Fruit fly (Drosophila melanogaster) whole organism, embryonic: ENCODE results near the gene NKCC.

Source experiments
- Antp ChIP-seq: fragments of 200-800 bp; sonication (Bioruptor generic); optimal IDR thresholded peaks from 3 replicates; lab custom pipeline; 2016; ENCODE audit warnings: missing biosample characterization, missing genetic modification characterization
- CG10209 ChIP-seq: fragments of 200-800 bp; sonication (Bioruptor generic); optimal IDR thresholded peaks from 3 replicates; lab custom pipeline; 2017; ENCODE audit warnings: missing biosample characterization, mild to moderate bottlenecking, missing genetic modification characterization, missing genetic modification reagents
- CG10565 ChIP-seq: fragments of 200-800 bp; sonication (Bioruptor generic); optimal IDR thresholded peaks from 3 replicates; lab custom pipeline; 2016; ENCODE audit warnings: missing biosample characterization, mild to moderate bottlenecking, missing genetic modification characterization
- CG11085 ChIP-seq: fragments of 200-800 bp; sonication (Bioruptor generic); IDR thresholded peaks from 2 replicates; pipeline ENCODE4 v1.3.6; 2022; ENCODE audit warnings: missing biosample characterization, missing genetic modification characterization
- CG14014 ChIP-seq: fragments of 200-800 bp; sonication (Bioruptor generic); IDR thresholded peaks from 2 replicates; pipeline ENCODE4 v1.3.6; 2022; ENCODE audit warnings: missing biosample characterization, missing genetic modification characterization
- CG14965 ChIP-seq: fragments of 200-800 bp; sonication (Bioruptor generic); optimal IDR thresholded peaks from 2 replicates; lab custom pipeline; 2016; ENCODE audit warnings: missing biosample characterization, missing genetic modification characterization, borderline replicate concordance
- CG15514 ChIP-seq: fragments of 200-800 bp; sonication (Bioruptor generic); optimal IDR thresholded peaks from 3 replicates; lab custom pipeline; 2017; ENCODE audit warnings: missing biosample characterization, missing genetic modification characterization, mild to moderate bottlenecking, moderate library complexity, missing genetic modification reagents
- CG1647 ChIP-seq: fragments of 200-800 bp; sonication (Bioruptor generic); optimal IDR thresholded peaks from 3 replicates; lab custom pipeline; 2016; ENCODE audit warnings: missing biosample characterization, missing genetic modification characterization
- CG16863 ChIP-seq: fragments of 200-800 bp; sonication (Bioruptor generic); optimal IDR thresholded peaks from 3 replicates; lab custom pipeline; 2016; ENCODE audit warnings: missing biosample characterization, missing genetic modification characterization
- CG2202 ChIP-seq: fragments of 200-800 bp; sonication (Bioruptor generic); optimal IDR thresholded peaks from 2 replicates; lab custom pipeline; 2018; ENCODE audit warnings: missing biosample characterization, mild to moderate bottlenecking, missing genetic modification characterization
- CG3163 ChIP-seq: fragments of 200-800 bp; sonication (Bioruptor generic); optimal IDR thresholded peaks from 3 replicates; lab custom pipeline; 2016; ENCODE audit warnings: missing biosample characterization, missing genetic modification characterization
- CG4707 ChIP-seq: fragments of 200-800 bp; sonication (Bioruptor generic); optimal IDR thresholded peaks from 2 replicates; lab custom pipeline; 2018; ENCODE audit warnings: missing biosample characterization, mild to moderate bottlenecking, missing genetic modification characterization, moderate library complexity
- CG6689 ChIP-seq: fragments of 200-800 bp; sonication (Bioruptor generic); IDR thresholded peaks from 2 replicates; pipeline ENCODE4 v1.3.6; 2022; ENCODE audit warnings: missing biosample characterization, missing genetic modification characterization
- CG8765 ChIP-seq: fragments of 200-800 bp; sonication (Bioruptor generic); IDR thresholded peaks from 2 replicates; pipeline ENCODE4 v1.3.6; 2022; ENCODE audit warnings: missing biosample characterization, missing genetic modification characterization
- CG9437 ChIP-seq: fragments of 200-800 bp; sonication (Bioruptor generic); optimal IDR thresholded peaks from 2 replicates; lab custom pipeline; 2018; ENCODE audit warnings: missing biosample characterization, mild to moderate bottlenecking, missing genetic modification characterization
- Deaf1 ChIP-seq: fragments of 200-800 bp; optimal IDR thresholded peaks from 3 replicates; lab custom pipeline; 2019; ENCODE audit warnings: missing biosample characterization, mild to moderate bottlenecking, missing genetic modification characterization, moderate library complexity
- Ets65A ChIP-seq: fragments of 200-800 bp; sonication (Bioruptor generic); peaks from one replicate; lab custom pipeline; 2016; ENCODE audit warnings: missing biosample characterization, missing genetic modification characterization
- Ets97D ChIP-seq: fragments of 200-800 bp; sonication (Bioruptor generic); optimal IDR thresholded peaks from 3 replicates; lab custom pipeline; 2016; ENCODE audit warnings: missing biosample characterization, missing genetic modification characterization
- Fer2 ChIP-seq: fragments of 200-800 bp; sonication (Bioruptor generic); optimal IDR thresholded peaks from 2 replicates; lab custom pipeline; 2018; ENCODE audit warnings: missing biosample characterization, mild to moderate bottlenecking, missing genetic modification characterization, moderate library complexity
- Fer3 ChIP-seq: fragments of 200-800 bp; sonication (Bioruptor generic); optimal IDR thresholded peaks from 2 replicates; lab custom pipeline; 2018; ENCODE audit warnings: missing biosample characterization, mild to moderate bottlenecking, missing genetic modification characterization, moderate library complexity
- Hey ChIP-seq: fragments of 200-800 bp; sonication (Bioruptor generic); optimal IDR thresholded peaks from 3 replicates; lab custom pipeline; 2018; ENCODE audit warnings: missing biosample characterization, mild to moderate bottlenecking, missing genetic modification characterization
- HmgZ ChIP-seq: fragments of 200-800 bp; sonication (Bioruptor generic); optimal IDR thresholded peaks from 2 replicates; lab custom pipeline; 2018; ENCODE audit warnings: missing biosample characterization, mild to moderate bottlenecking, missing genetic modification characterization
- Hr78 ChIP-seq, 2 experiments: fragments of 200-800 bp in 1 of 2; fragments of >200 bp in 1 of 2; sonication (Bioruptor generic) in 1 of 2; optimal IDR thresholded peaks; 2 replicates each; lab custom pipeline; 2017 to 2019; ENCODE audit warnings: missing biosample characterization in 2 of 2, missing genetic modification characterization in 2 of 2, mild to moderate bottlenecking in 1 of 2, moderate library complexity in 1 of 2
- Hsf ChIP-seq: fragments of 200-800 bp; sonication (Bioruptor generic); optimal IDR thresholded peaks from 3 replicates; lab custom pipeline; 2016; ENCODE audit warnings: missing biosample characterization, missing genetic modification characterization
- Kr ChIP-seq: fragments of 200-800 bp; sonication (Bioruptor generic); optimal IDR thresholded peaks from 2 replicates; lab custom pipeline; 2017; ENCODE audit warnings: missing biosample characterization, mild to moderate bottlenecking, missing genetic modification characterization
- Mrtf ChIP-seq: fragments of 200-800 bp; sonication (Bioruptor generic); IDR thresholded peaks from 3 replicates; pipeline ENCODE4 v1.3.6; 2022; ENCODE audit warnings: missing biosample characterization, missing genetic modification characterization
- Myb ChIP-seq: fragments of 200-800 bp; sonication (Bioruptor generic); optimal IDR thresholded peaks from 2 replicates; lab custom pipeline; 2016; ENCODE audit warnings: missing biosample characterization, missing genetic modification characterization
- PHDP ChIP-seq: fragments of 200-800 bp; sonication (Bioruptor generic); optimal IDR thresholded peaks from 3 replicates; lab custom pipeline; 2018; ENCODE audit warnings: missing biosample characterization, mild to moderate bottlenecking, missing genetic modification characterization, moderate library complexity
- Sin3A ChIP-seq: fragments of >200 bp; optimal IDR thresholded peaks from 2 replicates; lab custom pipeline; 2018
- Sry-β ChIP-seq: fragments of 200-800 bp; sonication (Bioruptor generic); optimal IDR thresholded peaks from 2 replicates; lab custom pipeline; 2018; ENCODE audit warnings: missing biosample characterization, mild to moderate bottlenecking, missing genetic modification characterization, moderate library complexity
- al ChIP-seq: fragments of 200-800 bp; sonication (Bioruptor generic); IDR thresholded peaks from 2 replicates; pipeline ENCODE4 v1.3.6; 2022; ENCODE audit warnings: missing biosample characterization, missing genetic modification characterization
- ase ChIP-seq: fragments of 200-800 bp; sonication (Bioruptor generic); IDR thresholded peaks from 3 replicates; pipeline ENCODE4 v1.3.6; 2022; ENCODE audit warnings: missing biosample characterization, missing genetic modification characterization
- az2 ChIP-seq: fragments of 200-800 bp; sonication (Bioruptor generic); optimal IDR thresholded peaks from 3 replicates; lab custom pipeline; 2016; ENCODE audit warnings: missing biosample characterization, missing genetic modification characterization
- bcd ChIP-seq: fragments of 200-800 bp; sonication (Bioruptor generic); optimal IDR thresholded peaks from 2 replicates; lab custom pipeline; 2017; ENCODE audit warnings: missing biosample characterization, mild to moderate bottlenecking, missing genetic modification characterization
- crol ChIP-seq: fragments of 200-800 bp; sonication (Bioruptor generic); IDR thresholded peaks from 2 replicates; pipeline ENCODE4 v1.3.6; 2022; ENCODE audit warnings: missing biosample characterization, missing genetic modification characterization
- danr ChIP-seq: fragments of 200-800 bp; sonication (Bioruptor generic); IDR thresholded peaks from 2 replicates; pipeline ENCODE4 v1.3.6; 2022; ENCODE audit warnings: missing biosample characterization, missing genetic modification characterization
- dmrt11E ChIP-seq: fragments of 200-800 bp; sonication (Bioruptor generic); optimal IDR thresholded peaks from 3 replicates; lab custom pipeline; 2018; ENCODE audit warnings: missing biosample characterization, mild to moderate bottlenecking, missing genetic modification characterization, moderate library complexity
- ftz-f1 ChIP-seq: fragments of 200-800 bp; sonication (Bioruptor generic); optimal IDR thresholded peaks from 2 replicates; lab custom pipeline; 2016; ENCODE audit warnings: missing biosample characterization, missing genetic modification characterization
- jigr1 ChIP-seq: fragments of 200-800 bp; sonication (Bioruptor generic); IDR thresholded peaks from 3 replicates; pipeline ENCODE4 v1.3.6; 2022; ENCODE audit warnings: missing biosample characterization, missing genetic modification characterization
- jumu ChIP-seq: fragments of 200-800 bp; sonication (Bioruptor generic); optimal IDR thresholded peaks from 3 replicates; lab custom pipeline; 2016; ENCODE audit warnings: missing biosample characterization, missing genetic modification characterization
- kni ChIP-seq: fragments of 200-800 bp; sonication (Bioruptor generic); optimal IDR thresholded peaks from 3 replicates; lab custom pipeline; 2017; ENCODE audit warnings: mild to moderate bottlenecking, missing biosample characterization, missing genetic modification reagents, missing genetic modification characterization
- lmd ChIP-seq: fragments of 200-800 bp; sonication (Bioruptor generic); IDR thresholded peaks from 2 replicates; pipeline ENCODE4 v1.3.6; 2022; ENCODE audit warnings: missing biosample characterization, missing genetic modification characterization
- mirr ChIP-seq: fragments of 200-800 bp; sonication (Bioruptor generic); optimal IDR thresholded peaks from 3 replicates; lab custom pipeline; 2018; ENCODE audit warnings: missing biosample characterization, mild to moderate bottlenecking, missing genetic modification characterization
- nmo ChIP-seq: fragments of 200-800 bp; sonication (Bioruptor generic); optimal IDR thresholded peaks from 2 replicates; lab custom pipeline; 2018; ENCODE audit warnings: missing biosample characterization, mild to moderate bottlenecking, missing genetic modification characterization, moderate library complexity
- org-1 ChIP-seq: fragments of 200-800 bp; sonication (Bioruptor generic); optimal IDR thresholded peaks from 2 replicates; lab custom pipeline; 2017; ENCODE audit warnings: missing biosample characterization, missing genetic modification characterization
- pum ChIP-seq: fragments of 200-800 bp; sonication (Bioruptor generic); optimal IDR thresholded peaks from 2 replicates; lab custom pipeline; 2016; ENCODE audit warnings: missing biosample characterization, missing genetic modification characterization
- repo ChIP-seq: fragments of 200-800 bp; sonication (Bioruptor generic); optimal IDR thresholded peaks from 2 replicates; lab custom pipeline; 2016; ENCODE audit warnings: missing biosample characterization, missing genetic modification characterization
- rib ChIP-seq: fragments of 200-800 bp; sonication (Bioruptor generic); IDR thresholded peaks from 2 replicates; pipeline ENCODE4 v1.3.6; 2022; ENCODE audit warnings: missing biosample characterization, missing genetic modification characterization
- schlank ChIP-seq: fragments of 200-800 bp; sonication (Bioruptor generic); optimal IDR thresholded peaks from 2 replicates; lab custom pipeline; 2018; ENCODE audit warnings: missing biosample characterization, mild to moderate bottlenecking, missing genetic modification characterization
- seq ChIP-seq: fragments of 200-800 bp; sonication (Bioruptor generic); IDR thresholded peaks from 2 replicates; pipeline ENCODE4 v1.3.6; 2022; ENCODE audit warnings: missing biosample characterization, missing genetic modification characterization
- sqz ChIP-seq: fragments of 200-800 bp; sonication (Bioruptor generic); optimal IDR thresholded peaks from 3 replicates; lab custom pipeline; 2018; ENCODE audit warnings: missing biosample characterization, mild to moderate bottlenecking, missing genetic modification characterization
- tin ChIP-seq: fragments of 200-800 bp; sonication (Bioruptor generic); optimal IDR thresholded peaks from 3 replicates; lab custom pipeline; 2016; ENCODE audit warnings: missing biosample characterization, missing genetic modification characterization
- ttk ChIP-seq: fragments of 200-800 bp; sonication (Bioruptor generic); IDR thresholded peaks from 2 replicates; pipeline ENCODE4 v2.1.2; 2022; ENCODE audit warnings: missing biosample characterization, missing genetic modification characterization

Gene NKCC

dm6 chr3R:5474551-5474950 lies 28.0 kb downstream of the NKCC start, which contains the start of the genes CG45100, HDAC3 and Hcs (continued):
- no peak for TF ChIP-seq Kr
- peak; percentile 45 for TF ChIP-seq CG15514 (GFP tag; lab: Kevin White, UChicago)
- TF ChIP-seq CG11085 (GFP tag; lab: Robert Waterston, UW), result no peak
- TF ChIP-seq CG4707 (GFP tag; lab: Kevin White, UChicago), result no peak
- peak; percentile 46 for TF ChIP-seq Ets97D
- TF ChIP-seq CG16863, result peak; percentile 23
- peak; percentile 51 for TF ChIP-seq tin (GFP tag; lab: Kevin White, UChicago)
- no peak for TF ChIP-seq Fer3 (tag; lab: Kevin White, UChicago)
- TF ChIP-seq Antp, result peak; percentile 46
- peak; percentile 76 for TF ChIP-seq nmo (GFP tag; lab: Kevin White, UChicago)
- no peak for TF ChIP-seq CG9437 (GFP tag; lab: Kevin White, UChicago)
- no peak for TF ChIP-seq org-1 (GFP tag; lab: Kevin White, UChicago)
- peak; percentile 39 for TF ChIP-seq HmgZ (tag; lab: Kevin White, UChicago)
- TF ChIP-seq Fer2, result no peak
- TF ChIP-seq Sin3A (lab: Kevin White, UChicago), result peak; percentile 89
- TF ChIP-seq CG14965 (GFP tag; lab: Kevin White, UChicago), result no peak
- no peak for TF ChIP-seq CG8765
- no peak for TF ChIP-seq dmrt11E (tag; lab: Kevin White, UChicago)
- TF ChIP-seq CG10565 (GFP tag; lab: Kevin White, UChicago), result no peak
- no peak for TF ChIP-seq seq
- TF ChIP-seq az2 (GFP tag; lab: Kevin White, UChicago), result peak; percentile 11
- no peak for TF ChIP-seq ase (GFP tag; lab: Robert Waterston, UW)
- peak; percentile 11; the same call in 1 of the 2 replicates for TF ChIP-seq al (GFP tag; lab: Robert Waterston, UW)
- no peak; the same call in 1 of the 2 replicates for TF ChIP-seq CG6689 (GFP tag; lab: Robert Waterston, UW)
- TF ChIP-seq ttk, result no peak
- no peak for TF ChIP-seq Deaf1
- TF ChIP-seq repo (GFP tag; lab: Kevin White, UChicago), result peak; percentile 31
- no peak for TF ChIP-seq bcd (GFP tag; lab: Kevin White, UChicago)
- no peak for TF ChIP-seq Hey
- no peak for TF ChIP-seq schlank
- no peak for TF ChIP-seq jigr1 (GFP tag; lab: Robert Waterston, UW)
- TF ChIP-seq CG10209 (GFP tag; lab: Kevin White, UChicago), result no peak
- no peak for TF ChIP-seq CG14014
- TF ChIP-seq kni, result no peak
- peak; percentile 75 for TF ChIP-seq Ets65A (GFP tag; lab: Kevin White, UChicago)
- TF ChIP-seq mirr (GFP tag; lab: Kevin White, UChicago), result no peak
- peak; percentile 64 for TF ChIP-seq jumu (GFP tag; lab: Kevin White, UChicago)
- peak; percentile 64 for TF ChIP-seq pum (GFP tag; lab: Kevin White, UChicago)
- TF ChIP-seq PHDP (tag; lab: Kevin White, UChicago), result no peak
- TF ChIP-seq CG3163 (GFP tag; lab: Kevin White, UChicago), result peak; percentile 21
- TF ChIP-seq lmd, result no peak
- TF ChIP-seq ftz-f1 (GFP tag; lab: Kevin White, UChicago), result no peak
- TF ChIP-seq CG2202 (tag; lab: Kevin White, UChicago), result no peak
- TF ChIP-seq Sry-β (GFP tag; lab: Kevin White, UChicago), result peak; percentile 100
- 0 out of 2 replicates have a peak, but pooled peaks have one; percentile 41 for TF ChIP-seq rib (GFP tag; lab: Robert Waterston, UW)
- TF ChIP-seq Mrtf, result no peak
- TF ChIP-seq sqz (GFP tag; lab: Kevin White, UChicago), result no peak
- TF ChIP-seq CG1647 (GFP tag; lab: Kevin White, UChicago), result no peak
- TF ChIP-seq Hr78 (GFP tag; optimal IDR thresholded peaks at IDR 0.05; lab: Kevin White, UChicago), result no peak
- TF ChIP-seq danr (GFP tag; lab: Robert Waterston, UW), result no peak
- peak; percentile 43 for TF ChIP-seq Myb (GFP tag; lab: Kevin White, UChicago)
- peak; percentile 55 for TF ChIP-seq Hsf (GFP tag; lab: Kevin White, UChicago)
- no peak for TF ChIP-seq crol
